Fruit fly (Drosophila melanogaster) whole organism, embryonic: Measurements from ENCODE around the gene Est-Q.

Experiments used
- Asciz ChIP-seq: fragments of 200-800 bp; sonication (Bioruptor generic); optimal IDR thresholded peaks from 2 replicates; lab custom pipeline; 2017; ENCODE audit warnings: missing biosample characterization, mild to moderate bottlenecking, missing genetic modification characterization, missing genetic modification reagents
- Atf-2 ChIP-seq: fragments of 200-800 bp; sonication (Bioruptor generic); optimal IDR thresholded peaks from 2 replicates; lab custom pipeline; 2016; ENCODE audit warnings: missing biosample characterization, missing genetic modification characterization
- Awh ChIP-seq: fragments of 200-800 bp; sonication (Bioruptor generic); IDR thresholded peaks from 2 replicates; pipeline ENCODE4, ENCODE4 v1.3.6; 2022; ENCODE audit warnings: missing biosample characterization, missing genetic modification characterization
- BEAF-32 ChIP-seq: fragments of 200-800 bp; sonication (Bioruptor generic); optimal IDR thresholded peaks from 3 replicates; lab custom pipeline; 2017; ENCODE audit warnings: missing biosample characterization, missing genetic modification characterization, mild to moderate bottlenecking, moderate library complexity, missing genetic modification reagents
- CG10654 ChIP-seq: fragments of 200-800 bp; sonication (Bioruptor generic); optimal IDR thresholded peaks from 2 replicates; lab custom pipeline; 2016; ENCODE audit warnings: missing biosample characterization, missing genetic modification characterization
- CG12155 ChIP-seq: fragments of 200-800 bp; sonication (Bioruptor generic); optimal IDR thresholded peaks from 3 replicates; lab custom pipeline; 2016; ENCODE audit warnings: missing biosample characterization, missing genetic modification characterization
- CG14667 ChIP-seq: fragments of 200-800 bp; sonication (Bioruptor generic); IDR thresholded peaks from 2 replicates; pipeline ENCODE4 v1.3.6; 2022; ENCODE audit warnings: missing biosample characterization, missing genetic modification characterization
- CG14860 ChIP-seq: fragments of 200-800 bp; sonication (Bioruptor generic); IDR thresholded peaks from 3 replicates; pipeline ENCODE4 v1.3.6; 2022; ENCODE audit warnings: missing biosample characterization, missing genetic modification characterization; ENCODE audit not compliant: partially characterized antibody
- CG17802 ChIP-seq: fragments of 200-800 bp; sonication (Bioruptor generic); optimal IDR thresholded peaks from 2 replicates; lab custom pipeline; 2018; ENCODE audit warnings: missing biosample characterization, mild to moderate bottlenecking, missing genetic modification characterization, moderate library complexity
- CG1832 ChIP-seq: fragments of 200-800 bp; sonication (Bioruptor generic); optimal IDR thresholded peaks from 2 replicates; lab custom pipeline; 2017; ENCODE audit warnings: missing biosample characterization, mild to moderate bottlenecking, missing genetic modification characterization, inconsistent platforms
- CG2116 ChIP-seq: fragments of 200-800 bp; sonication (Bioruptor generic); optimal IDR thresholded peaks from 3 replicates; lab custom pipeline; 2018; ENCODE audit warnings: missing biosample characterization, mild to moderate bottlenecking, missing genetic modification characterization
- CG2875 ChIP-seq: fragments of 200-800 bp; sonication (Bioruptor generic); optimal IDR thresholded peaks from 2 replicates; lab custom pipeline; 2017; ENCODE audit warnings: missing biosample characterization, mild to moderate bottlenecking, missing genetic modification characterization, missing genetic modification reagents
- CG30403 ChIP-seq: fragments of 200-800 bp; sonication (Bioruptor generic); optimal IDR thresholded peaks from 3 replicates; lab custom pipeline; 2016; ENCODE audit warnings: missing biosample characterization, missing genetic modification characterization
- CG3065 ChIP-seq: fragments of 200-800 bp; sonication (Bioruptor generic); optimal IDR thresholded peaks from 2 replicates; lab custom pipeline; 2016; ENCODE audit warnings: missing biosample characterization, missing genetic modification characterization
- CG32767 ChIP-seq: fragments of 200-800 bp; sonication (Bioruptor generic); IDR thresholded peaks from 2 replicates; pipeline ENCODE4 v1.3.6; 2022; ENCODE audit warnings: missing biosample characterization, missing genetic modification characterization
- CG33557 ChIP-seq: fragments of 200-800 bp; sonication (Bioruptor generic); optimal IDR thresholded peaks from 2 replicates; lab custom pipeline; 2019; ENCODE audit warnings: missing biosample characterization, mild to moderate bottlenecking, missing genetic modification characterization, moderate library complexity
- CG3726 ChIP-seq: fragments of 200-800 bp; sonication (Bioruptor generic); IDR thresholded peaks from 3 replicates; pipeline ENCODE4, ENCODE4 v1.3.6; 2022; ENCODE audit warnings: missing biosample characterization, missing genetic modification characterization
- CG43689 ChIP-seq: fragments of 200-800 bp; sonication (Bioruptor generic); IDR thresholded peaks from 2 replicates; pipeline ENCODE4 v1.3.6; 2022; ENCODE audit warnings: missing biosample characterization, missing genetic modification characterization
- CG5245 ChIP-seq: fragments of 200-800 bp; sonication (Bioruptor generic); optimal IDR thresholded peaks from 3 replicates; lab custom pipeline; 2016; ENCODE audit warnings: missing biosample characterization, missing genetic modification characterization
- CG7372 ChIP-seq: fragments of 200-800 bp; sonication (Bioruptor generic); IDR thresholded peaks from 2 replicates; pipeline ENCODE4 v1.3.6; 2022; ENCODE audit warnings: missing biosample characterization, missing genetic modification characterization
- CG7786 ChIP-seq: fragments of 200-800 bp; sonication (Bioruptor generic); optimal IDR thresholded peaks from 2 replicates; lab custom pipeline; 2016; ENCODE audit warnings: missing biosample characterization, missing genetic modification characterization
- CG8388 ChIP-seq: fragments of 200-800 bp; sonication (Bioruptor generic); optimal IDR thresholded peaks from 2 replicates; lab custom pipeline; 2019; ENCODE audit warnings: missing biosample characterization, mild to moderate bottlenecking, missing genetic modification characterization, moderate library complexity
- CG9437 ChIP-seq: fragments of 200-800 bp; sonication (Bioruptor generic); optimal IDR thresholded peaks from 2 replicates; lab custom pipeline; 2018; ENCODE audit warnings: missing biosample characterization, mild to moderate bottlenecking, missing genetic modification characterization
- CG9609 ChIP-seq: fragments of 200-800 bp; sonication (Bioruptor generic); optimal IDR thresholded peaks from 3 replicates; lab custom pipeline; 2016; ENCODE audit warnings: missing biosample characterization, missing genetic modification characterization
- CG9817 ChIP-seq: fragments of 200-800 bp; sonication (Bioruptor generic); optimal IDR thresholded peaks from 2 replicates; lab custom pipeline; 2018; ENCODE audit warnings: missing biosample characterization, mild to moderate bottlenecking, missing genetic modification characterization, moderate library complexity
- Chrac-16 ChIP-seq: fragments of 200-800 bp; sonication (Bioruptor generic); optimal IDR thresholded peaks from 3 replicates; lab custom pipeline; 2016; ENCODE audit warnings: missing biosample characterization, missing genetic modification characterization
- CoRest ChIP-seq: fragments of 200-800 bp; sonication (Bioruptor generic); optimal IDR thresholded peaks from 3 replicates; lab custom pipeline; 2018; ENCODE audit warnings: missing biosample characterization, mild to moderate bottlenecking, missing genetic modification characterization, moderate library complexity
- Dbx ChIP-seq: fragments of 200-800 bp; sonication (Bioruptor generic); IDR thresholded peaks from 3 replicates; pipeline ENCODE4 v1.3.6; 2022; ENCODE audit warnings: missing biosample characterization, missing genetic modification characterization
- Dll ChIP-seq: fragments of 200-800 bp; sonication (Bioruptor generic); IDR thresholded peaks from 4 replicates; pipeline ENCODE4 v1.3.6; 2022; ENCODE audit warnings: missing biosample characterization, missing genetic modification characterization; ENCODE audit not compliant: partially characterized antibody
- Dref ChIP-seq: fragments of 200-800 bp; sonication (Bioruptor generic); IDR thresholded peaks from 2 replicates; pipeline ENCODE4 v1.3.6; 2022; ENCODE audit warnings: missing biosample characterization, missing genetic modification characterization
- Hey ChIP-seq: fragments of 200-800 bp; sonication (Bioruptor generic); optimal IDR thresholded peaks from 3 replicates; lab custom pipeline; 2018; ENCODE audit warnings: missing biosample characterization, mild to moderate bottlenecking, missing genetic modification characterization
- Hsf ChIP-seq: fragments of 200-800 bp; sonication (Bioruptor generic); optimal IDR thresholded peaks from 3 replicates; lab custom pipeline; 2016; ENCODE audit warnings: missing biosample characterization, missing genetic modification characterization
- NC2α ChIP-seq: fragments of 200-800 bp; sonication (Bioruptor generic); optimal IDR thresholded peaks from 2 replicates; lab custom pipeline; 2016; ENCODE audit warnings: missing biosample characterization, missing genetic modification characterization
- NfI ChIP-seq: fragments of 200-800 bp; sonication (Bioruptor generic); optimal IDR thresholded peaks from 3 replicates; lab custom pipeline; 2018; ENCODE audit warnings: missing biosample characterization, mild to moderate bottlenecking, missing genetic modification characterization, moderate library complexity
- Opbp ChIP-seq: fragments of 200-800 bp; sonication (Bioruptor generic); IDR thresholded peaks from 3 replicates; pipeline ENCODE4 v1.3.6; 2022; ENCODE audit warnings: missing biosample characterization, missing genetic modification characterization; ENCODE audit not compliant: partially characterized antibody
- Rfx ChIP-seq: fragments of 200-800 bp; sonication (Bioruptor generic); IDR thresholded peaks from 2 replicates; pipeline ENCODE4 v1.3.6; 2022; ENCODE audit warnings: missing biosample characterization, missing genetic modification characterization
- Trl ChIP-seq, 3 experiments: fragments of >200 bp in 2 of 3; fragments of 200-800 bp in 1 of 3; sonication (Bioruptor generic) in 1 of 3; optimal IDR thresholded peaks; 2 replicates in 1 of 3; 3 replicates in 2 of 3; lab custom pipeline; 2016 to 2017; ENCODE audit warnings: missing biosample characterization in 1 of 3, missing genetic modification characterization in 1 of 3
- Xrp1 ChIP-seq: fragments of 200-800 bp; sonication (Bioruptor generic); IDR thresholded peaks from 2 replicates; pipeline ENCODE4 v1.3.6; 2022; ENCODE audit warnings: missing biosample characterization, missing genetic modification characterization
- bigmax ChIP-seq: fragments of 200-800 bp; sonication (Bioruptor generic); optimal IDR thresholded peaks from 2 replicates; lab custom pipeline; 2018; ENCODE audit warnings: missing biosample characterization, mild to moderate bottlenecking, missing genetic modification characterization
- caup ChIP-seq: fragments of 200-800 bp; sonication (Bioruptor generic); optimal IDR thresholded peaks from 3 replicates; lab custom pipeline; 2017; ENCODE audit warnings: missing biosample characterization, mild to moderate bottlenecking, missing genetic modification characterization, moderate library complexity; ENCODE audit not compliant: severe bottlenecking
- chinmo ChIP-seq: fragments of 200-800 bp; sonication (Bioruptor generic); IDR thresholded peaks from 4 replicates; pipeline ENCODE4 v1.3.6; 2022; ENCODE audit warnings: missing biosample characterization, missing genetic modification characterization; ENCODE audit not compliant: partially characterized antibody
- dpn ChIP-seq, 2 experiments: fragments of 200-800 bp; sonication (Bioruptor generic); optimal IDR thresholded peaks; 3 replicates each; lab custom pipeline; 2016; ENCODE audit warnings: missing biosample characterization in 2 of 2, missing genetic modification characterization in 2 of 2
- gfzf ChIP-seq: fragments of 200-800 bp; sonication (Bioruptor generic); optimal IDR thresholded peaks from 2 replicates; lab custom pipeline; 2016; ENCODE audit warnings: missing biosample characterization, mild to moderate bottlenecking, missing genetic modification characterization, moderate library complexity
- mld ChIP-seq: fragments of 200-800 bp; sonication (Bioruptor generic); IDR thresholded peaks from 3 replicates; pipeline ENCODE4 v1.3.6; 2022; ENCODE audit warnings: missing biosample characterization, missing genetic modification characterization; ENCODE audit not compliant: partially characterized antibody
- oc ChIP-seq: fragments of 200-800 bp; sonication (Bioruptor generic); optimal IDR thresholded peaks from 2 replicates; lab custom pipeline; 2018; ENCODE audit warnings: missing biosample characterization, mild to moderate bottlenecking, missing genetic modification characterization, moderate library complexity
- pfk ChIP-seq: fragments of 200-800 bp; sonication (Bioruptor generic); optimal IDR thresholded peaks from 2 replicates; lab custom pipeline; 2018; ENCODE audit warnings: missing biosample characterization, mild to moderate bottlenecking, missing genetic modification characterization, moderate library complexity
- scrt ChIP-seq: fragments of 200-800 bp; sonication (Bioruptor generic); optimal IDR thresholded peaks from 2 replicates; lab custom pipeline; 2018; ENCODE audit warnings: missing biosample characterization, mild to moderate bottlenecking, missing genetic modification characterization, moderate library complexity
- stc ChIP-seq: fragments of 200-800 bp; sonication (Bioruptor generic); IDR thresholded peaks from 2 replicates; pipeline ENCODE4 v1.3.6; 2022; ENCODE audit warnings: missing biosample characterization, missing genetic modification characterization
- tap ChIP-seq: fragments of 200-800 bp; optimal IDR thresholded peaks from 3 replicates; lab custom pipeline; 2019; ENCODE audit warnings: missing biosample characterization, mild to moderate bottlenecking, missing genetic modification characterization, moderate library complexity
- tgo ChIP-seq: fragments of 200-800 bp; sonication (Bioruptor generic); IDR thresholded peaks from 3 replicates; pipeline ENCODE4 v1.3.6; 2022; ENCODE audit warnings: missing biosample characterization, missing genetic modification characterization

Est-Q gene

DNA sequence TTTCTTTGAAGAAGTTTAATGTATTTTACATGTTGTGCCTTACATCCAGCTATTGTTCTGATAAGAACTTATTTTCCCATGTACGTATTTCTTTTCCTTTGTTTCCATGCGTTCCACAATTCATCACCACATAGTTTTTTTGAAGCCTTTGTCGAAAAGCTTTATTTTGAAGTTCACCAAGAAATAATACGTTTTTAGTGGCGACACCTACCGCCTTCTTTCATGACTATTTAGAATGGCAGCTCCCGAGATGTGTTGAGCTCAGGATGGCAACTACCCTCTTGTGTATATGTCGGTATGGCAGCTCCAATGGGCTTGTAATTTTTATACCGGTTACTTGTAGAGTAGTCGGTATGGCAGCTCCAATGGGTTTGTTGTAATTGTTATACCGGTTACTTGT is 17.4 kb upstream of the Est-Q start (continued):
- TF ChIP-seq gfzf (GFP tag; lab: Kevin White, UChicago) (peak; percentile 41), tap (tag; lab: Kevin White, UChicago) (no peak), CG32767 (no peak), CG14667 (no peak), CG43689 (GFP tag; lab: Robert Waterston, UW) (no peak), BEAF-32 (GFP tag; lab: Kevin White, UChicago) (peak; percentile 26), CG17802 (tag; lab: Kevin White, UChicago) (no peak), NfI (GFP tag; lab: Kevin White, UChicago) (peak; percentile 18), Dref (GFP tag; lab: Robert Waterston, UW) (no peak), CG8388 (no peak), Atf-2 (GFP tag; lab: Kevin White, UChicago) (no peak), tgo (GFP tag; lab: Robert Waterston, UW) (no peak), CG3726 (no peak), Chrac-16 (GFP tag; lab: Kevin White, UChicago) (no peak), Hey (tag; lab: Kevin White, UChicago) (no peak), CG12155 (GFP tag; lab: Kevin White, UChicago) (no peak), CG33557 (no peak), Rfx (GFP tag; lab: Robert Waterston, UW) (no peak; the same call in 1 of the 2 replicates), CG9609 (GFP tag; lab: Kevin White, UChicago) (no peak), dpn (GFP tag; optimal IDR thresholded peaks at IDR 0.05; lab: Kevin White, UChicago) (peak; percentile 16 to 46), CG5245 (GFP tag; lab: Kevin White, UChicago) (no peak), scrt (GFP tag; lab: Kevin White, UChicago) (no peak), chinmo (peak; percentile 47; the same call in 1 of the 4 replicates), mld (GFP tag; lab: Robert Waterston, UW) (no peak), CG9817 (no peak), Dbx (GFP tag; lab: Robert Waterston, UW) (no peak; the same call in 2 of the 3 replicates), Xrp1 (0 out of 2 replicates have a peak, but pooled peaks have one; percentile 24), bigmax (peak; percentile 9), Opbp (GFP tag; lab: Robert Waterston, UW) (no peak), CG2875 (GFP tag; lab: Kevin White, UChicago) (no peak), pfk (peak; percentile 76), Awh (GFP tag; lab: Robert Waterston, UW) (no peak), Trl (optimal IDR thresholded peaks at IDR 0.05; lab: Kevin White, UChicago) (no peak), Trl (GFP tag; optimal IDR thresholded peaks at IDR 0.05; lab: Kevin White, UChicago) (peak; percentile 9), caup (no peak), CG30403 (GFP tag; lab: Kevin White, UChicago) (peak; percentile 27), CG7786 (GFP tag; lab: Kevin White, UChicago) (peak; percentile 10), CG10654 (GFP tag; lab: Kevin White, UChicago) (peak; percentile 13), CG3065 (GFP tag; lab: Kevin White, UChicago) (no peak), stc (no peak), oc (tag; lab: Kevin White, UChicago) (no peak), CG14860 (GFP tag; lab: Robert Waterston, UW) (no peak), Asciz (GFP tag; lab: Kevin White, UChicago) (no peak), CG2116 (GFP tag; lab: Kevin White, UChicago) (peak; percentile 68), CG7372 (GFP tag; lab: Robert Waterston, UW) (no peak), CoRest (peak; percentile 38), Dll (GFP tag; lab: Robert Waterston, UW) (no peak), Hsf (peak; percentile 44), NC2α (GFP tag; lab: Kevin White, UChicago) (no peak), CG1832 (GFP tag; lab: Kevin White, UChicago) (no peak), CG9437 (GFP tag; lab: Kevin White, UChicago) (no peak)
